Worm (Caenorhabditis elegans): ENCODE results near the gene F39D8.3.

F39D8.3 gene

DNA sequence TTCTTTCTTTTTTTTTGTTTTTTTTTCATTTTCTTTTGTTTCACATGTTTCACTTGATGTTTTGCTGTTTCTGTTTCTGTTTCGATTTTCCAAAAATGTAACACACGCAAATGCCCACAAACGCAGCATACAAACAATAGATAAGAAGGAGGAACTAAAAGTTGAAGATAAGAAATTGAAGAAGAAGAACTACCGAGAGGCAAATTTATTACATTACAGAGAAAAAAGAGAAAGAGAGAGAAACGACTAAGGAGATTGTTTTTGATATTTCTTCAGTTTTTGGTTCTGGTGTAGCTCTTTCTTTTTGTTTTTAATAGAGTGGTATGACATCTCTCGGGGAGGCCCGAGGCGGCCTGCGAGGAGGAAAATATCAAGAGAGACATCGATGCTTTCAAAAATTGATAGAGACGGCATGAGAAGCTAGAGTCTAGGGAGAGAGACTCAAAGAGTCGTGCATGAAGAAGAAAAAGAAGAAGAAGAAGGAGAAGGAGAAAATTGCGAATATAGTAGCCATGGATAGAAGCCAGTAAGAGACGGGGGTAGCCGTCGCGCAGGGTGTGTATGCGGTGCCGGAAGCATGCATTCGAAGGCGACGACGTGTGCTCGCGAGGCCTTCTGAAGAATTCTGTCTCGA, 47.2 kb upstream of the F39D8.3 start (continued):
- peak; percentile 84 for TF ChIP-seq lin-14 (GFP tag; optimal IDR thresholded peaks at IDR 0.05)
- peak; percentile 14 to 28 for TF ChIP-seq lsy-2 (tag; optimal IDR thresholded peaks at IDR 0.05)
- no peak for TF ChIP-seq nhr-90 (tag; optimal IDR thresholded peaks at IDR 0.05; ENCODE audit: poor library complexity)
- TF ChIP-seq unc-86 (tag; optimal IDR thresholded peaks at IDR 0.05): peak; percentile 24
- no peak for TF ChIP-seq zag-1 (tag; optimal IDR thresholded peaks at IDR 0.05)
- TF ChIP-seq irx-1 (tag; optimal IDR thresholded peaks at IDR 0.05): no peak
- TF ChIP-seq mab-9 (GFP tag; IDR thresholded peaks at IDR 0.05): 0 out of 2 replicates have a peak, but pooled peaks have one; percentile 25
- no peak for TF ChIP-seq lir-3 (tag; optimal IDR thresholded peaks at IDR 0.05; ENCODE audit: poor library complexity)
- TF ChIP-seq egl-13 (tag; optimal IDR thresholded peaks at IDR 0.05): peak; percentile 69

DNA sequence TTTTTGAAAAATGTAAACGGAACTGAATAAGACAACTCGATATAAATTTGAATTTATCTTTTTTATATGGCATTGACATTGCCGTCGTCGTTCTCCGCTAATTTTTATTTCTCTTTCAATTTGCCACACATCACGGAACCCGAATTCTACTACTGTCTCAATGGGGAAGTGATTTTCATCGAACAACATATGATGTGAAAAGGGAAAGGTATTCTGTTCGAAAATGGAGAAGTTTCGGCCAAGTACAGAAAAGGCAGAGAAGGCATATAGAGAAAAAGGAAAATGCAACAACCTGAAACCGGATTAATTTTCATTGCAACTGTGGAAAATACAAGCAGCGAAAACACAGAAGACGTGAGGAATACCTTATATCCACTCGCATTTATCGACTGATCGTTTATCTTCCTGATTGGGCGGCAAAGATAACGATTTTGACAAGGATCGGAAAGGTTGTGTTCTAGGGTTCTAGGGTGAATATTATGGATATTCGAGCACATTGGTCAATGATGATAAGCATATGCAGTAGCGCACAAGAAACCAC, 46.0 kb upstream of the F39D8.3 start:
- TF ChIP-seq grh-1 (GFP tag; IDR thresholded peaks at IDR 0.05) (no peak), skn-1 (tag; optimal IDR thresholded peaks at IDR 0.05) (no peak), lin-39 (tag; optimal IDR thresholded peaks at IDR 0.05) (no peak), lsy-2 (tag; optimal IDR thresholded peaks at IDR 0.05) (no peak), lin-14 (GFP tag; optimal IDR thresholded peaks at IDR 0.05) (peak; percentile 3), blmp-1 (tag; optimal IDR thresholded peaks at IDR 0.05) (peak; percentile 78)

DNA sequence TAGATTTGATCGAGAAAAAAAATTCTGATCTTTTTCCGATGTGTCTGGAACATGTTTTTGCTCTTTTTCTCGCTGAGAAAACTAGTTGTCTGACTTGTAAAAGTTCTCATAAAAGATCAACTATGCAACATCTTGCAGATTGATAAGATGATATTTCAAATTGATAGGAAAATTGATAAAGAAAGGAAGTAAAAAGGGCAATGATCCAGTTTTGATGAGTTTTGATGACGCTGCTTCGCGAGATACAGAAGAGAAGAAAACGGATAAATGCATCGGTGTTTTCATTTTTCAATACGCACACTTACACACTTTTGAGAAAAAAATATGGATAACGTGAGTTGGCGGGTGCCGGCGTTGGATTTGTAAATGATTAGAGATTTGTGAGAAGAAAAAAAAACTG, 45.5 kb upstream of the F39D8.3 start:
- peak; percentile 37 for TF ChIP-seq lin-14 (GFP tag; optimal IDR thresholded peaks at IDR 0.05)
- peak; percentile 92 for TF ChIP-seq blmp-1 (tag; optimal IDR thresholded peaks at IDR 0.05)
- TF ChIP-seq nhr-85 (tag): peak; percentile 53
- TF ChIP-seq nhr-20 (tag; optimal IDR thresholded peaks at IDR 0.05): peak; percentile 32
- no peak for TF ChIP-seq skn-1 (tag; optimal IDR thresholded peaks at IDR 0.05)
- no peak for TF ChIP-seq lin-15B (tag; optimal IDR thresholded peaks at IDR 0.05)
- TF ChIP-seq elt-3 (tag; optimal IDR thresholded peaks at IDR 0.05): peak in 5 of 6 experiments; percentile 65 to 91 (median 81)

DNA sequence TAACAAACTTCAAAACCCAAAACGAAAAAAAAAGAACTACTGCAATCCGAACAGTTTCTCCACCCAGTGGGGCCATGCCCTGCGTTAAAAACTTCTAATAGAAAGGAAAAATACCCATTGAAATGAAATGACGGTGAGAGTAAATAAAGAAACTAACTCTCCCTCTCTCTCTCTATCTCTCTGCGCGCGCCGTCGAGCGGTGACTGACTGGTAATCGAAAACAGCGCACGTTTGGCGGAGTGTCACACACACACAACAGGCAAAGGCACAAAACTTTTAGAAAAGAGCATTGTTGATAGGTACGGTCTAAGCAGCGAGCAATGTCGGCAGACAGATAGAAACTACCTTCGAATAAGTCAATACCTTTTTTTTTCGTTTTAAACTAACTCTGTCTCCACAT, 44.2 kb upstream of the F39D8.3 start:
- no peak for TF ChIP-seq hlh-4 (tag; optimal IDR thresholded peaks at IDR 0.05)
- peak; percentile 88 for TF ChIP-seq blmp-1 (tag; optimal IDR thresholded peaks at IDR 0.05)
- TF ChIP-seq rnt-1 (tag; optimal IDR thresholded peaks at IDR 0.05): peak; percentile 21
- peak in 1 of 2 experiments; percentile 13 for TF ChIP-seq mdl-1 (tag; optimal IDR thresholded peaks at IDR 0.05)
- TF ChIP-seq tbx-2 (tag; optimal IDR thresholded peaks at IDR 0.05): peak; percentile 44
- no peak for TF ChIP-seq pax-3 (tag; optimal IDR thresholded peaks at IDR 0.05)
- no peak for TF ChIP-seq C04F5.9 (tag; optimal IDR thresholded peaks at IDR 0.05)
- TF ChIP-seq C34B4.2 (tag; optimal IDR thresholded peaks at IDR 0.05): no peak
- no peak for TF ChIP-seq tlp-1 (tag; optimal IDR thresholded peaks at IDR 0.05)
- TF ChIP-seq egl-27 (tag; optimal IDR thresholded peaks at IDR 0.05): no peak
- TF ChIP-seq unc-130 (tag; optimal IDR thresholded peaks at IDR 0.05): no peak
- TF ChIP-seq aha-1 (tag; optimal IDR thresholded peaks at IDR 0.05): no peak
- no peak for TF ChIP-seq ets-5 (GFP tag; IDR thresholded peaks at IDR 0.05)
- no peak for TF ChIP-seq ztf-4 (tag; optimal IDR thresholded peaks at IDR 0.05)
- no peak for TF ChIP-seq lin-13 (GFP tag; optimal IDR thresholded peaks at IDR 0.05)
- TF ChIP-seq fos-1 (tag; optimal IDR thresholded peaks at IDR 0.05): no peak
- peak; percentile 34 for TF ChIP-seq nhr-71 (tag; optimal IDR thresholded peaks at IDR 0.05)
- TF ChIP-seq jun-1 (tag; optimal IDR thresholded peaks at IDR 0.05): no peak
- TF ChIP-seq lin-14 (GFP tag; optimal IDR thresholded peaks at IDR 0.05): peak; percentile 71
- TF ChIP-seq nhr-90 (tag; optimal IDR thresholded peaks at IDR 0.05; ENCODE audit: poor library complexity): no peak
- no peak for TF ChIP-seq nhr-11 (tag; optimal IDR thresholded peaks at IDR 0.05)
- no peak for TF ChIP-seq mab-9 (GFP tag; IDR thresholded peaks at IDR 0.05)
- no peak for TF ChIP-seq unc-86 (tag; optimal IDR thresholded peaks at IDR 0.05)
- TF ChIP-seq unc-62 (GFP tag; optimal IDR thresholded peaks at IDR 0.05): no peak
- TF ChIP-seq hpl-2 (GFP tag; optimal IDR thresholded peaks at IDR 0.05): no peak
- TF ChIP-seq grh-1 (GFP tag; IDR thresholded peaks at IDR 0.05): no peak
- TF ChIP-seq nhr-76 (tag; optimal IDR thresholded peaks at IDR 0.05): no peak
- peak in 1 of 2 experiments; percentile 26 for TF ChIP-seq lin-35 (GFP tag; optimal IDR thresholded peaks at IDR 0.05)
- no peak for TF ChIP-seq efl-1 (optimal IDR thresholded peaks at IDR 0.05)
- TF ChIP-seq efl-1 (GFP tag; optimal IDR thresholded peaks at IDR 0.05 in 1 of 2): no peak
- peak in 1 of 2 experiments; percentile 30 for TF ChIP-seq lsy-2 (tag; optimal IDR thresholded peaks at IDR 0.05)
- no peak for TF ChIP-seq fkh-8 (tag; optimal IDR thresholded peaks at IDR 0.05)
- TF ChIP-seq nhr-20 (tag; optimal IDR thresholded peaks at IDR 0.05): peak; percentile 25
- no peak for TF ChIP-seq ces-1 (GFP tag; optimal IDR thresholded peaks at IDR 0.05)
- TF ChIP-seq pqm-1 (tag; optimal IDR thresholded peaks at IDR 0.05): peak; percentile 28
- TF ChIP-seq zip-4 (GFP tag; optimal IDR thresholded peaks at IDR 0.05): no peak
